Worm (Caenorhabditis elegans) whole organism, L4/young adult: Measurements from ENCODE around the gene ZK1307.7.

Source experiments
- W03F9.2 ChIP-seq: fragments of 150-350 bp; optimal IDR thresholded peaks from 2 replicates; lab custom pipeline; 2014; ENCODE audit warnings: missing biosample characterization, missing genetic modification characterization
- dao-5 ChIP-seq: sonication (generic microtip); optimal IDR thresholded peaks from 2 replicates; lab custom pipeline; 2016; ENCODE audit warnings: missing genotype, missing genetic modification characterization, moderate library complexity, missing compliant biosample characterization
- him-1 ChIP-seq: sonication (generic microtip); optimal IDR thresholded peaks from 2 replicates; lab custom pipeline; 2016; ENCODE audit warnings: missing genotype, missing genetic modification reagents, missing genetic modification characterization, missing compliant biosample characterization

- no peak for TF ChIP-seq W03F9.2 (tag; lab: Kevin White, UChicago)
- TF ChIP-seq him-1 (tag; lab: Kevin White, UChicago), result no peak
- no peak for TF ChIP-seq dao-5 (tag; lab: Kevin White, UChicago)
Measured at ce11 chrII:9614728-9615127, 21.7 kb upstream of the ZK1307.7 start, which contains the start of gene hlh-6.
